Worm (Caenorhabditis elegans): ENCODE measurements around the gene T13A10.1.

DNA sequence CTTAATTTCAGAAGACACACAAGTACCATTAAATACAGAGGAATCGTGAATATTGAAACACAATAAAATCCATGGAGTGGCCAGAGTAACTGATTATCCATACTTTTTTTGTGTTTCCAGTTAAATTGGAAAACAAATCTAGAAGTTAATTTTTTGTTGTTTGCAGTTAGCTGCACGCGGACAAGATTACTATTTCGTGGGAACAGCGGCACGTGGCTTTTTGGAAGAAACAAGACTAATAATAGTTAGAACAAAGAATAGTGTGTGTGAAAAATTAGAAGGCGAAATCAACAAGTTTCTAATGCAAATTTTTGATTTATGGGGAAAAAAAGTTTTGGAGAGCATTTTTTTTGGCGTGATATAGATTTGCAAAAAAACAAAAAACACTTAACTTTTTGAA, 9.4 kb upstream of the T13A10.1 start, which contains the start of gene srv-29:
- TF ChIP-seq aly-2 (tag; optimal IDR thresholded peaks at IDR 0.05) (no peak), alr-1 (tag; optimal IDR thresholded peaks at IDR 0.05) (no peak), skn-1 (tag; optimal IDR thresholded peaks at IDR 0.05) (no peak), ama-1 (optimal IDR thresholded peaks at IDR 0.05) (no peak), mdl-1 (tag; optimal IDR thresholded peaks at IDR 0.05) (no peak), lin-39 (tag; optimal IDR thresholded peaks at IDR 0.05) (no peak), elt-3 (tag; optimal IDR thresholded peaks at IDR 0.05) (no peak), egl-27 (tag; optimal IDR thresholded peaks at IDR 0.05) (no peak), nhr-11 (tag; optimal IDR thresholded peaks at IDR 0.05) (no peak), ceh-82 (tag; optimal IDR thresholded peaks at IDR 0.05) (no peak), lin-11 (tag; optimal IDR thresholded peaks at IDR 0.05) (no peak), lsy-2 (tag; optimal IDR thresholded peaks at IDR 0.05) (no peak)

Measured in whole organism, L2 larva.